Fruit fly (Drosophila melanogaster): Measurements from ENCODE around the gene CG5646.
A peak's percentile ranks its signal among the peaks of the same experiment; 100 is the strongest.

CG5646 gene

dm6 chr3R:27609118-27610042, 48.3 kb upstream of the CG5646 start:
- peak; percentile 79; the same call in 2 of the 3 replicates for TF ChIP-seq sr (GFP tag; IDR thresholded peaks at IDR 0.05)
- peak in 1 of 2 experiments; percentile 55 for TF ChIP-seq Pdp1 (GFP tag; optimal IDR thresholded peaks at IDR 0.05)
- TF ChIP-seq Side (GFP tag; optimal IDR thresholded peaks at IDR 0.05) = peak; percentile 11
- TF ChIP-seq CG15601 (tag; optimal IDR thresholded peaks at IDR 0.05) = no peak
- 0 out of 3 replicates have a peak, but pooled peaks have one; percentile 24 for TF ChIP-seq otp (GFP tag; IDR thresholded peaks at IDR 0.05)
- TF ChIP-seq CG31388 (GFP tag; optimal IDR thresholded peaks at IDR 0.05) = no peak
- TF ChIP-seq CG4707 (GFP tag; optimal IDR thresholded peaks at IDR 0.05) = no peak
- no peak for TF ChIP-seq CG1792 (GFP tag; optimal IDR thresholded peaks at IDR 0.05)
- TF ChIP-seq Bdp1 (GFP tag; optimal IDR thresholded peaks at IDR 0.05) = no peak
- TF ChIP-seq pita (GFP tag; optimal IDR thresholded peaks at IDR 0.05) = no peak
- no peak for TF ChIP-seq CG8765 (GFP tag; IDR thresholded peaks at IDR 0.05)
- no peak for TF ChIP-seq pan (optimal IDR thresholded peaks at IDR 0.05)
- peak in 1 of 2 experiments; percentile 43 for TF ChIP-seq pan (GFP tag; optimal IDR thresholded peaks at IDR 0.05 in 1 of 2, IDR thresholded peaks at IDR 0.05 in 1 of 2)
- 0 out of 2 replicates have a peak, but pooled peaks have one; percentile 7 for TF ChIP-seq slbo (GFP tag; IDR thresholded peaks at IDR 0.05)
- peak; percentile 27 for TF ChIP-seq Meics (GFP tag; optimal IDR thresholded peaks at IDR 0.05)
- no peak for TF ChIP-seq insv (GFP tag; optimal IDR thresholded peaks at IDR 0.05)
- TF ChIP-seq mam (GFP tag; optimal IDR thresholded peaks at IDR 0.05) = peak; percentile 15
- 0 out of 2 replicates have a peak, but pooled peaks have one; percentile 29 for TF ChIP-seq E2f1 (GFP tag; IDR thresholded peaks at IDR 0.05)
- TF ChIP-seq CG10366 (GFP tag; IDR thresholded peaks at IDR 0.05) = peak; percentile 10; the same call in 1 of the 2 replicates
- no peak for TF ChIP-seq gt (GFP tag; IDR thresholded peaks at IDR 0.05)
- no peak for TF ChIP-seq CG4282 (GFP tag; optimal IDR thresholded peaks at IDR 0.05)
- no peak for TF ChIP-seq CG32532 (GFP tag; IDR thresholded peaks at IDR 0.05)
- no peak for TF ChIP-seq danr (GFP tag; IDR thresholded peaks at IDR 0.05)
- TF ChIP-seq ab (GFP tag; optimal IDR thresholded peaks at IDR 0.05) = no peak
- TF ChIP-seq CG15269 (tag; optimal IDR thresholded peaks at IDR 0.05) = peak; percentile 12
- TF ChIP-seq Dll (GFP tag; IDR thresholded peaks at IDR 0.05; ENCODE audit: partially characterized antibody) = no peak
- TF ChIP-seq CG12391 (tag; optimal IDR thresholded peaks at IDR 0.05) = peak; percentile 5
- TF ChIP-seq CG2129 (GFP tag; IDR thresholded peaks at IDR 0.05; ENCODE audit: partially characterized antibody) = no peak
- TF ChIP-seq onecut (GFP tag; IDR thresholded peaks at IDR 0.05) = peak; percentile 64
- no peak for TF ChIP-seq CG11093 (GFP tag; IDR thresholded peaks at IDR 0.05)
- no peak for TF ChIP-seq pzg (GFP tag; optimal IDR thresholded peaks at IDR 0.05)
- TF ChIP-seq cg (GFP tag; optimal IDR thresholded peaks at IDR 0.05) = peak; percentile 49
- peak; percentile 3 for TF ChIP-seq abd-A (tag; optimal IDR thresholded peaks at IDR 0.05)
- TF ChIP-seq Antp (GFP tag; optimal IDR thresholded peaks at IDR 0.05) = peak; percentile 9
- TF ChIP-seq scrt (GFP tag; optimal IDR thresholded peaks at IDR 0.05) = no peak
- peak; percentile 5 for TF ChIP-seq sd (tag; optimal IDR thresholded peaks at IDR 0.05)
- TF ChIP-seq Drgx (GFP tag; IDR thresholded peaks at IDR 0.05) = no peak
- no peak for TF ChIP-seq zfh1 (GFP tag; IDR thresholded peaks at IDR 0.05)
- TF ChIP-seq tgo (GFP tag; IDR thresholded peaks at IDR 0.05) = no peak
- TF ChIP-seq ato (GFP tag; IDR thresholded peaks at IDR 0.05; ENCODE audit: partially characterized antibody) = no peak
- no peak for TF ChIP-seq fu2 (GFP tag; optimal IDR thresholded peaks at IDR 0.05)
- no peak for TF ChIP-seq jumu (GFP tag; optimal IDR thresholded peaks at IDR 0.05)
- peak; percentile 20; the same call in 1 of the 2 replicates for TF ChIP-seq CG14014 (GFP tag; IDR thresholded peaks at IDR 0.05)
- TF ChIP-seq row (GFP tag; IDR thresholded peaks at IDR 0.05) = peak; percentile 42; the same call in 2 of the 3 replicates
- peak; percentile 14 for TF ChIP-seq CG13894 (tag; optimal IDR thresholded peaks at IDR 0.05)
- TF ChIP-seq CG30431 (GFP tag; optimal IDR thresholded peaks at IDR 0.05) = no peak
- peak; percentile 4 for TF ChIP-seq CG7839 (tag; optimal IDR thresholded peaks at IDR 0.05)
- TF ChIP-seq h (optimal IDR thresholded peaks at IDR 0.05) = no peak
- peak; percentile 72; the same call in 1 of the 3 replicates for TF ChIP-seq CG6175 (GFP tag; IDR thresholded peaks at IDR 0.05)

Data from whole organism, embryonic.